Worm (Caenorhabditis elegans) whole organism, L1 larva: Measurements from ENCODE around the gene col-116.

ENCODE experiments used
- C04F5.9 ChIP-seq: sonication (generic microtip); optimal IDR thresholded peaks from 2 replicates; lab custom pipeline; 2016; ENCODE audit warnings: missing genetic modification characterization, missing compliant biosample characterization
- aha-1 ChIP-seq: fragments of 150-350 bp; optimal IDR thresholded peaks from 2 replicates; lab custom pipeline; 2014; ENCODE audit warnings: missing biosample characterization, missing genetic modification characterization
- grh-1 ChIP-seq: fragments of 200-800 bp; sonication (Bioruptor generic); IDR thresholded peaks from 2 replicates; pipeline ENCODE4 v1.3.6; 2022; ENCODE audit warnings: missing genetic modification reagents, missing genetic modification characterization, missing compliant biosample characterization
- nhr-12 ChIP-seq: sonication (generic microtip); optimal IDR thresholded peaks from 2 replicates; lab custom pipeline; 2017; ENCODE audit warnings: missing biosample characterization, missing genetic modification characterization
- pqm-1 ChIP-seq: sonication (generic microtip); optimal IDR thresholded peaks from 3 replicates; lab custom pipeline; 2017; ENCODE audit warnings: missing biosample characterization, missing genetic modification characterization
- snpc-4 ChIP-seq: fragments of 150-350 bp; optimal IDR thresholded peaks from 2 replicates; lab custom pipeline; 2014; ENCODE audit warnings: missing biosample characterization, missing genetic modification characterization
- unc-62 ChIP-seq: fragments of 150-350 bp; optimal IDR thresholded peaks from 2 replicates; lab custom pipeline; 2014; ENCODE audit warnings: missing biosample characterization, missing genetic modification reagents, missing genetic modification characterization

DNA sequence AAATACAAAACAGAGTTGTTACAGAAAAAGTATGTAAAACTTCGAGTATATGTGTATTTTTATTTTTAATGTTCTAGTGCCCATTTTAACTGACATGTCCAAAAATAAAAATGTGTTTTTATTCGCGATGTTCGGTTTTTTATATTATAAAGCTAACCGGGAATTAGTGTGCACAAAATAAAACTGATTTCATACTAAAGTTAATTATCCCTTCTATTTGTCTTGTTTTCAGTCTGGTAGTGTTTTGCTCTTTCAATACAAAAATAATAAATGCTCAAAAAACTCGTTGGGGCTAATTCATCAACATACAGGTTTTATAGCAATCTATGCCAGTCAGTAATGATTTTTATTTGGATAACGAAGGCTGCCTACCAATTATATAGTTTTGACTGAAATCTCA lies 29.0 kb downstream of the col-116 start:
- no peak for TF ChIP-seq snpc-4 (tag; lab: Kevin White, UChicago)
- TF ChIP-seq C04F5.9: no peak
- TF ChIP-seq pqm-1 (tag; lab: Kevin White, UChicago): no peak
- TF ChIP-seq aha-1 (tag; lab: Kevin White, UChicago): no peak
- TF ChIP-seq unc-62: no peak
- no peak for TF ChIP-seq grh-1
- TF ChIP-seq nhr-12 (tag; lab: Kevin White, UChicago): no peak
